Worm (Caenorhabditis elegans): ENCODE measurements around the gene grl-29.

ce11 chrV:3592099-3592498, 37.1 kb upstream of the grl-29 start, which contains the start of gene T22F3.12:
- TF ChIP-seq cog-1 (tag; optimal IDR thresholded peaks at IDR 0.05) (no peak), tab-1 (GFP tag; IDR thresholded peaks at IDR 0.05) (no peak), ref-1 (GFP tag; conservative IDR thresholded peaks at IDR 0.05) (no peak), T22C8.4 (GFP tag; IDR thresholded peaks at IDR 0.05) (no peak), ztf-23 (GFP tag; IDR thresholded peaks at IDR 0.05) (no peak), flt-1 (GFP tag; IDR thresholded peaks at IDR 0.05) (no peak)

Data from whole organism, midembryonic.